Fruit fly (Drosophila melanogaster) whole organism, adult: ENCODE results near the gene Rtnl1.

Experiments used
- CG11617 ChIP-seq: fragments of 200-800 bp; sonication (Bioruptor generic); optimal IDR thresholded peaks from 2 replicates; lab custom pipeline; 2017; ENCODE audit warnings: mild to moderate bottlenecking, missing biosample characterization, missing genetic modification reagents, missing genetic modification characterization
- CG12768 ChIP-seq: fragments of 200-800 bp; sonication (Bioruptor generic); optimal IDR thresholded peaks from 2 replicates; lab custom pipeline; 2017; ENCODE audit warnings: missing biosample characterization, missing genetic modification characterization, mild to moderate bottlenecking, moderate library complexity, missing genetic modification reagents
- CG14711 ChIP-seq: fragments of 200-800 bp; sonication (Bioruptor generic); optimal IDR thresholded peaks from 2 replicates; lab custom pipeline; 2018; ENCODE audit warnings: missing biosample characterization, mild to moderate bottlenecking, missing genetic modification characterization, moderate library complexity
- CG1620 ChIP-seq: fragments of 200-800 bp; sonication (Bioruptor generic); optimal IDR thresholded peaks from 2 replicates; lab custom pipeline; 2016; ENCODE audit warnings: missing biosample characterization, missing genetic modification characterization
- CG33017 ChIP-seq: fragments of 200-800 bp; sonication (Bioruptor generic); optimal IDR thresholded peaks from 2 replicates; lab custom pipeline; 2018; ENCODE audit warnings: missing biosample characterization, mild to moderate bottlenecking, missing genetic modification characterization, moderate library complexity
- CG5204 ChIP-seq: fragments of 200-800 bp; sonication (Bioruptor generic); optimal IDR thresholded peaks from 2 replicates; lab custom pipeline; 2016; ENCODE audit warnings: missing biosample characterization, missing genetic modification characterization
- CG7045 ChIP-seq: fragments of 200-800 bp; sonication (Bioruptor generic); optimal IDR thresholded peaks from 2 replicates; lab custom pipeline; 2017; ENCODE audit warnings: missing biosample characterization, mild to moderate bottlenecking, missing genetic modification characterization
- CG7101 ChIP-seq: fragments of 200-800 bp; sonication (Bioruptor generic); optimal IDR thresholded peaks from 2 replicates; lab custom pipeline; 2018; ENCODE audit warnings: missing biosample characterization, mild to moderate bottlenecking, missing genetic modification characterization, moderate library complexity
- Clk ChIP-seq: fragments of 200-800 bp; sonication (Bioruptor generic); optimal IDR thresholded peaks from 2 replicates; lab custom pipeline; 2017; ENCODE audit warnings: missing biosample characterization, missing genetic modification characterization
- Crg-1 ChIP-seq: fragments of 200-800 bp; sonication (Bioruptor generic); optimal IDR thresholded peaks from 2 replicates; lab custom pipeline; 2016; ENCODE audit warnings: missing biosample characterization, missing genetic modification characterization
- Hr96 ChIP-seq: fragments of 200-800 bp; sonication (Bioruptor generic); optimal IDR thresholded peaks from 2 replicates; lab custom pipeline; 2016; ENCODE audit warnings: missing biosample characterization, missing genetic modification characterization
- Mnt ChIP-seq: fragments of 200-800 bp; sonication (Bioruptor generic); optimal IDR thresholded peaks from 2 replicates; lab custom pipeline; 2016; ENCODE audit warnings: missing biosample characterization, mild to moderate bottlenecking, missing genetic modification characterization
- bab1 ChIP-seq: fragments of 200-800 bp; sonication (Bioruptor generic); optimal IDR thresholded peaks from 3 replicates; lab custom pipeline; 2019; ENCODE audit warnings: missing biosample characterization, mild to moderate bottlenecking, missing genetic modification characterization, moderate library complexity
- cic ChIP-seq: fragments of 200-800 bp; sonication (Bioruptor generic); optimal IDR thresholded peaks from 2 replicates; lab custom pipeline; 2017; ENCODE audit warnings: missing biosample characterization, mild to moderate bottlenecking, missing genetic modification characterization, moderate library complexity
- cnc ChIP-seq, 2 experiments: fragments of >200 bp; optimal IDR thresholded peaks; 2 replicates each; lab custom pipeline; 2017
- kay ChIP-seq: fragments of 200-800 bp; sonication (Bioruptor generic); peaks from one replicate; lab custom pipeline; 2016; ENCODE audit warnings: missing biosample characterization, missing genetic modification characterization, borderline replicate concordance
- ovo ChIP-seq: fragments of 200-800 bp; sonication (Bioruptor generic); optimal IDR thresholded peaks from 2 replicates; lab custom pipeline; 2016; ENCODE audit warnings: missing biosample characterization, missing genetic modification characterization
- pad ChIP-seq: fragments of 200-800 bp; sonication (Bioruptor generic); optimal IDR thresholded peaks from 3 replicates; lab custom pipeline; 2017; ENCODE audit warnings: missing biosample characterization, missing genetic modification characterization, mild to moderate bottlenecking, moderate library complexity, missing genetic modification reagents
- tj ChIP-seq: fragments of 200-800 bp; sonication (Bioruptor generic); optimal IDR thresholded peaks from 3 replicates; lab custom pipeline; 2017; ENCODE audit warnings: missing biosample characterization, mild to moderate bottlenecking, missing genetic modification characterization, moderate library complexity
- toe ChIP-seq: fragments of 200-800 bp; sonication (Bioruptor generic); optimal IDR thresholded peaks from 2 replicates; lab custom pipeline; 2016; ENCODE audit warnings: missing biosample characterization, missing genetic modification characterization

The Rtnl1 gene

DNA sequence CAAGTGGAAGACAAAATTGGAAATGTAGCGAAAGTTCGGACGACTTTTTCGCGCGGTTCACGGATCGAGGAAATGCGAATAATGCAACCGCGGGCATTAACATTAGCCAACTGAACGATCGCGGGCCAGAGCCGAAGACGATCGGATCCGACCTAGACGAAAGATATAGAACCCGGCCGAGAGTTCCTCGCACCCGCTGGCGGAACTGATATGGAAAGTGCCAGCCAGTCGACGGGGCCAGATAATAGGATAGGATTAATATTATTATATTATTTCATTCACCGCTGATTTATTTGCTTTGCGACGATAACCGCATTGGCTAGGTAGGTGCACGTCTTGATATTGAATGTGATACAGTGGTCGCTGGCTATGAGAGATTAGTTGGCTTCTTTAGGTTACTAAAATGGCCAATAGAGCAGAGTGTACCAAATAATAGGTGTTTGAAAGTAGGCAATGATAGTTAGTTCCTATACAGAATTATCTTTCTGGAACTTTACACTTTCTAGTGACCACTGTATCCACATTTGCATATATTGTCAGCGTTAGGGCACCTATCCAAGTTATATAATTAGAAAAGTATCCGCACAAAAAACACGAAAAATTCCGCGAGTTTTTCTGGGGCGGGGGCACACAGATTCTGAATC lies 10.0 kb downstream of the Rtnl1 start:
- TF ChIP-seq CG14711 (tag; lab: Kevin White, UChicago) (peak; percentile 84), Hr96 (GFP tag; lab: Kevin White, UChicago) (peak; percentile 86), CG7045 (GFP tag; lab: Kevin White, UChicago) (peak; percentile 84), bab1 (GFP tag; lab: Kevin White, UChicago) (peak; percentile 85), pad (GFP tag; lab: Kevin White, UChicago) (peak; percentile 66), CG11617 (GFP tag; lab: Kevin White, UChicago) (peak; percentile 82), CG12768 (GFP tag; lab: Kevin White, UChicago) (peak; percentile 93), Crg-1 (GFP tag; lab: Kevin White, UChicago) (peak; percentile 42), kay (no peak), tj (GFP tag; lab: Kevin White, UChicago) (no peak), Mnt (GFP tag; lab: Kevin White, UChicago) (peak; percentile 11), toe (GFP tag; lab: Kevin White, UChicago) (peak; percentile 90), CG7101 (peak; percentile 93), cic (peak; percentile 73), CG5204 (GFP tag; lab: Kevin White, UChicago) (peak; percentile 78), cnc (optimal IDR thresholded peaks at IDR 0.05; lab: Kevin White, UChicago) (no peak), ovo (no peak), CG1620 (peak; percentile 74), CG33017 (tag; lab: Kevin White, UChicago) (peak; percentile 92), Clk (GFP tag; lab: Kevin White, UChicago) (peak; percentile 90)

DNA sequence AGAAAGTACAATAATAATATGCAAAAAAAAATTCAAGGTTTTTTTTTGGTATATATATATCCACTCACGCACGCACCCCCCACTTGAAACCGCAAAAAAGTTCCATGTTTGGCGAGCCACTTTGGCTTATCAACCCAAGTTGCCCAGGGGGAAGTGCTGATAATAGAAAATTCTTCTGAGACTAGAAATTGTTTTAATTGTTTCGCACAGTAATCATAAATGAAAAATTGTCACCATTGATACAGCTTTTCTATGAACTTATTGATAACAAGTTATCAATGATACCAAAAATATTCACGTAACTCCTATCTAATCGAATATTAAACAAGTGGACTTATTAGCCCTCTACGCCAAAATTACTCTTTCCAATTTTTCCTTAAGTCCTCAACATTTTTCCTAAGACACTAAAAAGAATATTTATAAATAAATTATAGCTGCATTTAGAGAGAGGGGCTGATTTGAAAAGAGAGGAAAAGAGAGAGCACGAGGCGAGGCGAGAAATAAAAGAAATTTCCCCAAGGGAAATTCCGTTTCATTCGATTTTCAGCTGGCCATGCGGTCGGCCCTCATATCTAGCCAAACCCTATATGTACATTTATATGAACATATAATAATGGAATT lies 10.8 kb downstream of the Rtnl1 start:
- no peak for TF ChIP-seq ovo
- peak; percentile 8 for TF ChIP-seq cic
- TF ChIP-seq tj (GFP tag; lab: Kevin White, UChicago) = no peak
- TF ChIP-seq kay = peak; percentile 79

DNA sequence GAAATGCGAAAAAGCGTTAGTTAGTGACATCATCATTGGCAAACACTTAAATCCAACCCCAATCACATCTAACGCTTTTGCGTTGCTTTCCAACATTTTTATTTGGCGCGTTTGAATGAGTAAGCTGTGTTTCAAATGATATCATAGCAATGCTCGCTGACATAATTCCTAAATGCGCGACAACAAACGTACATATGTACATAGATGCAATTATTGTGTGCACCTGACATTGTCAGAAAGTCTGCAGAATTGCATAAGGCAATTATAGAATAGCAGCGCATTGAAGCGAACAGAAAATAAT lies 11.3 kb downstream of the Rtnl1 start:
- TF ChIP-seq cic (no peak), bab1 (GFP tag; lab: Kevin White, UChicago) (no peak), Mnt (GFP tag; lab: Kevin White, UChicago) (no peak), Crg-1 (GFP tag; lab: Kevin White, UChicago) (no peak), ovo (no peak), CG11617 (GFP tag; lab: Kevin White, UChicago) (no peak)

dm6 chr2L:4997401-4998259 lies 11.9 kb downstream of the Rtnl1 start:
- TF ChIP-seq CG1620 = peak; percentile 92
- peak; percentile 91 for TF ChIP-seq CG14711 (tag; lab: Kevin White, UChicago)
- peak; percentile 84 for TF ChIP-seq ovo
- peak; percentile 79 for TF ChIP-seq Mnt (GFP tag; lab: Kevin White, UChicago)
- TF ChIP-seq CG7045 (GFP tag; lab: Kevin White, UChicago) = peak; percentile 94
- peak; percentile 94 for TF ChIP-seq CG11617 (GFP tag; lab: Kevin White, UChicago)
- peak; percentile 47 for TF ChIP-seq kay
- peak; percentile 79 for TF ChIP-seq Crg-1 (GFP tag; lab: Kevin White, UChicago)
- TF ChIP-seq CG33017 (tag; lab: Kevin White, UChicago) = peak; percentile 93
- TF ChIP-seq tj (GFP tag; lab: Kevin White, UChicago) = peak; percentile 81
- peak; percentile 92 for TF ChIP-seq bab1 (GFP tag; lab: Kevin White, UChicago)
- TF ChIP-seq cic = peak; percentile 95
- TF ChIP-seq Hr96 (GFP tag; lab: Kevin White, UChicago) = peak; percentile 96
- peak; percentile 93 for TF ChIP-seq CG12768 (GFP tag; lab: Kevin White, UChicago)
- peak; percentile 90 for TF ChIP-seq Clk (GFP tag; lab: Kevin White, UChicago)
- TF ChIP-seq CG5204 (GFP tag; lab: Kevin White, UChicago) = no peak
- peak; percentile 51 for TF ChIP-seq toe (GFP tag; lab: Kevin White, UChicago)
- TF ChIP-seq CG7101 = peak; percentile 95
- peak; percentile 95 for TF ChIP-seq pad (GFP tag; lab: Kevin White, UChicago)
- no peak for TF ChIP-seq cnc (optimal IDR thresholded peaks at IDR 0.05; lab: Kevin White, UChicago)

DNA sequence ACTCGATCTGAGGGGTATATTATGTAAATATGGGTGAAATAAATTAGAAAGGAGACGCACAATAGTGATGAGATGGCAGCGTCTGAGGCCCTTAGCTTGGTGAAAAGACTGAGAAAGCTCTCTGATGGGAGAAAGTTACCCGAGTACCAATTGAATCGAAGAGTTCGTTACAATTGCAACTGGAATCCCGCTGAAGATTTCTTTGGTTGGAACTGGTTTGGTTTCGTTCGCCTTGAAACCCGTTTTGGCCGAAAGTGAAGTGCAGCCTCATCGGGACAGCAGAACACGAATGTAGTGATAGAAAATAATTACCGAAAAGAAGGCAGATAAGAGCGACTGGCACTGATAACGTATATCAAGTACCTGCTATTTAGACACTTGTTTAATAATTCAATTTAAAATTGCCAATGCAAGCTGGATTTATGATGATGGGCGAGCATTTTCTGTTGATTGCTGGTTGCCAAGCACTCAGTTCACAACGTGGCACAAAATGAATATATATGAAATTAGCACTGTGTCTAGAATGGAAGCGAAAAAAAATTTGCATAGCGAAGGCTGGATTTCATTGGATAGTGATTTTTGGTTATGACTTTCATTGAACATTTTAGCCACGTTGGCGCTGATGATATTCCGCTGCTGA lies 13.1 kb downstream of the Rtnl1 start:
- TF ChIP-seq CG7045 (GFP tag; lab: Kevin White, UChicago) (no peak), Hr96 (GFP tag; lab: Kevin White, UChicago) (no peak), CG33017 (tag; lab: Kevin White, UChicago) (no peak), tj (GFP tag; lab: Kevin White, UChicago) (peak; percentile 82), CG14711 (tag; lab: Kevin White, UChicago) (no peak), CG11617 (GFP tag; lab: Kevin White, UChicago) (no peak), Crg-1 (GFP tag; lab: Kevin White, UChicago) (no peak), pad (GFP tag; lab: Kevin White, UChicago) (no peak)
